Worm (Caenorhabditis elegans) whole organism, L3 larva: Measurements from ENCODE around the gene K03B8.4.

Experiments
- ZK546.5 ChIP-seq: sonication (generic microtip); optimal IDR thresholded peaks from 2 replicates; lab custom pipeline; 2017; ENCODE audit warnings: missing biosample characterization, missing genetic modification characterization
- aly-2 ChIP-seq: fragments of 150-350 bp; optimal IDR thresholded peaks from 2 replicates; lab custom pipeline; 2014; ENCODE audit warnings: missing biosample characterization, missing genetic modification characterization
- ama-1 ChIP-seq: fragments of 150-350 bp; optimal IDR thresholded peaks from 2 replicates; lab custom pipeline; 2018
- ceh-16 ChIP-seq: sonication (generic microtip); optimal IDR thresholded peaks from 2 replicates; lab custom pipeline; 2017; ENCODE audit warnings: missing biosample characterization, missing genetic modification characterization
- ceh-28 ChIP-seq: fragments of 150-350 bp; optimal IDR thresholded peaks from 2 replicates; lab custom pipeline; 2014; ENCODE audit warnings: missing biosample characterization, missing genetic modification reagents, missing genetic modification characterization
- daf-12 ChIP-seq: fragments of 150-350 bp; optimal IDR thresholded peaks from 2 replicates; lab custom pipeline; 2014; ENCODE audit warnings: missing biosample characterization, missing genetic modification reagents, missing genetic modification characterization
- egl-27 ChIP-seq: sonication (generic microtip); optimal IDR thresholded peaks from 4 replicates; lab custom pipeline; 2017; ENCODE audit warnings: missing biosample characterization, missing genetic modification reagents, missing genetic modification characterization
- egl-5 ChIP-seq: fragments of 150-350 bp; optimal IDR thresholded peaks from 2 replicates; lab custom pipeline; 2017; ENCODE audit warnings: missing biosample characterization, missing genetic modification reagents, missing genetic modification characterization, inconsistent platforms
- elt-1 ChIP-seq: fragments of 150-350 bp; optimal IDR thresholded peaks from 2 replicates; lab custom pipeline; 2014; ENCODE audit warnings: missing biosample characterization, missing genetic modification characterization
- elt-2 ChIP-seq: sonication (generic microtip); optimal IDR thresholded peaks from 2 replicates; lab custom pipeline; 2016; ENCODE audit warnings: missing genetic modification reagents, mild to moderate bottlenecking, missing genetic modification characterization, missing compliant biosample characterization
- eor-1 ChIP-seq, 2 experiments: fragments of 150-350 bp; optimal IDR thresholded peaks; 2 replicates each; lab custom pipeline; 2014 to 2018; ENCODE audit warnings: missing biosample characterization in 2 of 2, missing genetic modification characterization in 2 of 2
- fkh-10 ChIP-seq: sonication (generic microtip); optimal IDR thresholded peaks from 2 replicates; lab custom pipeline; 2017; ENCODE audit warnings: missing biosample characterization, missing genetic modification reagents, missing genetic modification characterization
- fkh-2 ChIP-seq: fragments of 150-350 bp; optimal IDR thresholded peaks from 2 replicates; lab custom pipeline; 2014; ENCODE audit warnings: missing biosample characterization, missing genetic modification reagents, missing genetic modification characterization
- hmg-11 ChIP-seq: sonication (generic microtip); optimal IDR thresholded peaks from 2 replicates; lab custom pipeline; 2016; ENCODE audit warnings: missing genetic modification characterization, missing compliant biosample characterization
- jun-1 ChIP-seq: fragments of 150-350 bp; optimal IDR thresholded peaks from 2 replicates; lab custom pipeline; 2014; ENCODE audit warnings: missing biosample characterization, missing genetic modification reagents, missing genetic modification characterization
- lin-15B ChIP-seq: fragments of 150-350 bp; optimal IDR thresholded peaks from 2 replicates; lab custom pipeline; 2014; ENCODE audit warnings: missing biosample characterization, missing genetic modification characterization
- lin-39 ChIP-seq: fragments of 150-350 bp; optimal IDR thresholded peaks from 2 replicates; lab custom pipeline; 2018; ENCODE audit warnings: missing biosample characterization, missing genetic modification reagents, missing genetic modification characterization
- mml-1 ChIP-seq: fragments of 150-350 bp; sonication (generic microtip); optimal IDR thresholded peaks from 3 replicates; lab custom pipeline; 2014; ENCODE audit warnings: missing biosample characterization, missing genetic modification characterization
- nfya-1 ChIP-seq: sonication (generic microtip); optimal IDR thresholded peaks from 2 replicates; lab custom pipeline; 2017; ENCODE audit warnings: missing genetic modification characterization, mild to moderate bottlenecking, missing compliant biosample characterization, antibody characterized with exemption, moderate library complexity; ENCODE audit not compliant: insufficient read depth
- nhr-12 ChIP-seq: fragments of 150-350 bp; optimal IDR thresholded peaks from 2 replicates; lab custom pipeline; 2014; ENCODE audit warnings: missing biosample characterization, missing genetic modification characterization
- nhr-237 ChIP-seq: fragments of 150-350 bp; optimal IDR thresholded peaks from 2 replicates; lab custom pipeline; 2014; ENCODE audit warnings: missing biosample characterization, missing genetic modification characterization
- nhr-25 ChIP-seq: sonication (generic microtip); optimal IDR thresholded peaks from 2 replicates; lab custom pipeline; 2017; ENCODE audit warnings: missing biosample characterization, missing genetic modification characterization
- nhr-28 ChIP-seq: fragments of 150-350 bp; optimal IDR thresholded peaks from 2 replicates; lab custom pipeline; 2014; ENCODE audit warnings: missing biosample characterization, missing genetic modification characterization
- nhr-43 ChIP-seq: sonication (generic microtip); optimal IDR thresholded peaks from 2 replicates; lab custom pipeline; 2016; ENCODE audit warnings: mild to moderate bottlenecking, missing genetic modification characterization, missing compliant biosample characterization; ENCODE audit not compliant: poor library complexity, severe bottlenecking
- nhr-76 ChIP-seq: fragments of 150-350 bp; sonication (generic microtip); optimal IDR thresholded peaks from 5 replicates; lab custom pipeline; 2014; ENCODE audit warnings: missing biosample characterization, missing genetic modification characterization
- nhr-77 ChIP-seq: fragments of 150-350 bp; optimal IDR thresholded peaks from 2 replicates; lab custom pipeline; 2014; ENCODE audit warnings: missing biosample characterization, missing genetic modification characterization
- pha-4 ChIP-seq: fragments of 150-350 bp; optimal IDR thresholded peaks from 2 replicates; lab custom pipeline; 2014; ENCODE audit warnings: missing biosample characterization, missing genetic modification reagents, missing genetic modification characterization
- pqm-1 ChIP-seq: fragments of 150-350 bp; optimal IDR thresholded peaks from 2 replicates; lab custom pipeline; 2017; ENCODE audit warnings: missing biosample characterization, missing genetic modification characterization, inconsistent platforms
- sea-2 ChIP-seq: fragments of 150-350 bp; sonication (generic microtip); optimal IDR thresholded peaks from 4 replicates; lab custom pipeline; 2014; ENCODE audit warnings: missing biosample characterization, missing genetic modification reagents, missing genetic modification characterization
- skn-1 ChIP-seq: fragments of 150-350 bp; optimal IDR thresholded peaks from 2 replicates; lab custom pipeline; 2014; ENCODE audit warnings: missing biosample characterization, missing genetic modification characterization
- snpc-4 ChIP-seq: fragments of 150-350 bp; optimal IDR thresholded peaks from 2 replicates; lab custom pipeline; 2014; ENCODE audit warnings: missing biosample characterization, missing genetic modification characterization
- tbx-2 ChIP-seq: sonication (generic microtip); optimal IDR thresholded peaks from 2 replicates; lab custom pipeline; 2016; ENCODE audit warnings: mild to moderate bottlenecking, missing genetic modification characterization, missing compliant biosample characterization
- unc-39 ChIP-seq: sonication (generic microtip); optimal IDR thresholded peaks from 4 replicates; lab custom pipeline; 2017; ENCODE audit warnings: missing biosample characterization, missing genetic modification characterization
- zag-1 ChIP-seq: fragments of 150-350 bp; optimal IDR thresholded peaks from 2 replicates; lab custom pipeline; 2014; ENCODE audit warnings: missing biosample characterization, missing genetic modification characterization

K03B8.4 gene

ce11 chrV:11380571-11380970 lies 14.4 kb downstream of the K03B8.4 start:
- TF ChIP-seq fkh-10 = peak; percentile 49
- no peak for TF ChIP-seq sea-2 (GFP tag; lab: Kevin White, UChicago)
- TF ChIP-seq, all 47 proteins: peak for 1

- TF ChIP-seq lin-39 (peak; percentile 38), sea-2 (GFP tag; lab: Kevin White, UChicago) (no peak)
Measured at ce11 chrV:11379341-11379740, 15.6 kb downstream of the K03B8.4 start.

- TF ChIP-seq aly-2 (tag; lab: Kevin White, UChicago) = no peak
- TF ChIP-seq fkh-10 = peak; percentile 18
- TF ChIP-seq pha-4 = peak; percentile 49
- peak; percentile 96 for TF ChIP-seq hmg-11 (tag; lab: Kevin White, UChicago)
- TF ChIP-seq elt-2 (tag; lab: Kevin White, UChicago) = peak; percentile 45
- no peak for TF ChIP-seq nhr-28 (tag; lab: Kevin White, UChicago)
- peak; percentile 51 for TF ChIP-seq skn-1 (tag; lab: Kevin White, UChicago)
- peak; percentile 52 for TF ChIP-seq tbx-2 (tag; lab: Kevin White, UChicago)
- peak; percentile 8 for TF ChIP-seq egl-5 (tag; lab: Kevin White, UChicago)
- peak; percentile 77 for TF ChIP-seq ceh-28
- TF ChIP-seq eor-1 (tag; optimal IDR thresholded peaks at IDR 0.05; lab: Kevin White, UChicago) = no peak
- TF ChIP-seq nhr-76 (tag; lab: Kevin White, UChicago) = no peak
- no peak for TF ChIP-seq fkh-2 (tag; lab: Kevin White, UChicago)
- TF ChIP-seq pqm-1 = peak; percentile 28
- no peak for TF ChIP-seq nhr-12 (tag; lab: Kevin White, UChicago)
- peak; percentile 77 for TF ChIP-seq nfya-1 (tag; lab: Kevin White, UChicago)
- peak; percentile 11 for TF ChIP-seq lin-15B (tag; lab: Kevin White, UChicago)
- peak; percentile 79 for TF ChIP-seq lin-39
- no peak for TF ChIP-seq zag-1 (tag; lab: Kevin White, UChicago)
- no peak for TF ChIP-seq ceh-16 (tag; lab: Kevin White, UChicago)
- TF ChIP-seq jun-1 (tag; lab: Kevin White, UChicago) = peak; percentile 23
Measured at ce11 chrV:11375150-11375792, 19.7 kb downstream of the K03B8.4 start, which contains the start of gene cnb-1. cnb-1 (plus strand) TSS chrV:11375742.

ce11 chrV:11373918-11374317 lies 21.0 kb downstream of the K03B8.4 start:
- TF ChIP-seq lin-15B (tag; lab: Kevin White, UChicago) = no peak
- no peak for TF ChIP-seq mml-1
- TF ChIP-seq ZK546.5 (tag; lab: Kevin White, UChicago) = no peak
- TF ChIP-seq nhr-76 (tag; lab: Kevin White, UChicago) = no peak
- no peak for TF ChIP-seq zag-1 (tag; lab: Kevin White, UChicago)
- no peak for TF ChIP-seq nhr-43 (tag; lab: Kevin White, UChicago)
- no peak for TF ChIP-seq egl-5 (tag; lab: Kevin White, UChicago)
- no peak for TF ChIP-seq nhr-25 (tag; lab: Kevin White, UChicago)
- TF ChIP-seq ceh-16 (tag; lab: Kevin White, UChicago) = no peak
- no peak for TF ChIP-seq eor-1 (tag; optimal IDR thresholded peaks at IDR 0.05; lab: Kevin White, UChicago)
- no peak for TF ChIP-seq nhr-77
- no peak for TF ChIP-seq pqm-1
- TF ChIP-seq egl-27 = no peak
- TF ChIP-seq nhr-28 (tag; lab: Kevin White, UChicago) = no peak
- no peak for TF ChIP-seq unc-39 (tag; lab: Kevin White, UChicago)
- no peak for TF ChIP-seq lin-39
- no peak for TF ChIP-seq tbx-2 (tag; lab: Kevin White, UChicago)
- no peak for TF ChIP-seq ama-1 (lab: Kevin White, UChicago)
- TF ChIP-seq elt-1 (tag; lab: Kevin White, UChicago) = no peak

ce11 chrV:11372284-11372878 lies 22.5 kb downstream of the K03B8.4 start:
- TF ChIP-seq elt-2 (tag; lab: Kevin White, UChicago) (no peak), daf-12 (no peak), elt-1 (tag; lab: Kevin White, UChicago) (no peak), aly-2 (tag; lab: Kevin White, UChicago) (no peak), mml-1 (no peak), nhr-237 (tag; lab: Kevin White, UChicago) (no peak), lin-15B (tag; lab: Kevin White, UChicago) (no peak), tbx-2 (tag; lab: Kevin White, UChicago) (no peak), ZK546.5 (tag; lab: Kevin White, UChicago) (no peak), fkh-2 (tag; lab: Kevin White, UChicago) (no peak), nhr-77 (no peak), snpc-4 (tag; lab: Kevin White, UChicago) (no peak)
